Fruit fly (Drosophila melanogaster): ENCODE data around the gene PGRP-SA.
A peak's percentile ranks its signal among the peaks of the same experiment; 100 is the strongest.

The PGRP-SA gene

DNA sequence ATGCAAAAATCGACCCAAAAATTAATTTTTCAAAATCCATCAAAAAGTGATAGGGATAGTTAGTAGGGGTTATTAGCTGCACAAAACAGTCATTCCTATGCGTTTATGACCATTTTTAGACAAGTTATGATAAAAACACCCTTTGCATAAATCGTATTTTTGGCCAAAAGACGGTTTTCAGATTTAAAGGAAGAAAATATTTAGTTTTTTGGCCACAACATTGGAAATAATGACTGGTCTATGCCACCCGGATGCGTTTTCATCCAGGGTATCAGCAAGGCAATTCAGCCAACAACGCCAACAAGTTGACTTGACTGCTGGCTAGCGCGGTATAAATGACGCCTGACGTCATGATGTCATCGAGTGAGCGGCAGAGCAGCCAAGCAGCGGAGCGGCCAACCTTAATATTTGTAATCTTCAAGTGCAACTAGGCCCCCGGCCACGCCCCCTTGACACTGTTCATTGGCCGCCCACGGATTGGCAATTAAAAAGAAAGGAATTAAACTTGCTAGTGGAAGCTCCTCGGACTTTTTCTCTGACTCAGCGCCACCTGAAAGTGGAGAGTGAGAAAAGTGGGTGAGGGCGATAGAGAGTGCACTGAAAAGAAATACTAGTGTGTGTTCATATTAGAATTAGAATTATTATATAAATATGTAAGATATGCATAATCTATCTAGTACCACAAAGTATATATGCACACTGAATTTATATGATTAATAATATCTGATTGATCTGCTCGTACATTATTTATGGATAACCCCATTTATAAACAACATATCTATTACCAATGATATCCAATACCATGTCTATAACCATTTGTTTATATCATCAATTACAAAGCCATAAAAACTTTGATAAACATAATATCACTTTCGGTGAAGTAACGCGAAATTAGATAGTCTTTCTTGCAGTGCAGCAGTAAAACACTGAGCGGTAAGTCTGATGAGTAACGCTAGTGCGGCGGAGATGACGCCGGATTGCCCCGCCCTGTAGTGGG, 1.4 kb upstream of the PGRP-SA start (continued):
- TF ChIP-seq Abd-B (GFP tag; optimal IDR thresholded peaks at IDR 0.05), result no peak
- TF ChIP-seq usp (GFP tag; optimal IDR thresholded peaks at IDR 0.05), result no peak
- peak; percentile 84 for TF ChIP-seq rgr (GFP tag; optimal IDR thresholded peaks at IDR 0.05)
- TF ChIP-seq dmrt93B (GFP tag; optimal IDR thresholded peaks at IDR 0.05), result peak; percentile 61
- TF ChIP-seq N (GFP tag; optimal IDR thresholded peaks at IDR 0.05), result no peak
- no peak for TF ChIP-seq pan (optimal IDR thresholded peaks at IDR 0.05)
- TF ChIP-seq foxo (GFP tag; optimal IDR thresholded peaks at IDR 0.05), result peak in 1 of 2 experiments; percentile 85
- no peak for TF ChIP-seq GATAd (GFP tag; optimal IDR thresholded peaks at IDR 0.05)
- TF ChIP-seq OdsH (GFP tag; optimal IDR thresholded peaks at IDR 0.05), result peak; percentile 81
- peak; percentile 78 for TF ChIP-seq h (GFP tag; optimal IDR thresholded peaks at IDR 0.05)
- peak; percentile 54 for TF ChIP-seq sv (GFP tag; optimal IDR thresholded peaks at IDR 0.05)
- no peak for TF ChIP-seq brk (GFP tag; optimal IDR thresholded peaks at IDR 0.05)
- TF ChIP-seq Vsx2 (GFP tag; optimal IDR thresholded peaks at IDR 0.05; ENCODE audit: partially characterized antibody), result no peak
- TF ChIP-seq Jra (GFP tag; optimal IDR thresholded peaks at IDR 0.05), result no peak

DNA sequence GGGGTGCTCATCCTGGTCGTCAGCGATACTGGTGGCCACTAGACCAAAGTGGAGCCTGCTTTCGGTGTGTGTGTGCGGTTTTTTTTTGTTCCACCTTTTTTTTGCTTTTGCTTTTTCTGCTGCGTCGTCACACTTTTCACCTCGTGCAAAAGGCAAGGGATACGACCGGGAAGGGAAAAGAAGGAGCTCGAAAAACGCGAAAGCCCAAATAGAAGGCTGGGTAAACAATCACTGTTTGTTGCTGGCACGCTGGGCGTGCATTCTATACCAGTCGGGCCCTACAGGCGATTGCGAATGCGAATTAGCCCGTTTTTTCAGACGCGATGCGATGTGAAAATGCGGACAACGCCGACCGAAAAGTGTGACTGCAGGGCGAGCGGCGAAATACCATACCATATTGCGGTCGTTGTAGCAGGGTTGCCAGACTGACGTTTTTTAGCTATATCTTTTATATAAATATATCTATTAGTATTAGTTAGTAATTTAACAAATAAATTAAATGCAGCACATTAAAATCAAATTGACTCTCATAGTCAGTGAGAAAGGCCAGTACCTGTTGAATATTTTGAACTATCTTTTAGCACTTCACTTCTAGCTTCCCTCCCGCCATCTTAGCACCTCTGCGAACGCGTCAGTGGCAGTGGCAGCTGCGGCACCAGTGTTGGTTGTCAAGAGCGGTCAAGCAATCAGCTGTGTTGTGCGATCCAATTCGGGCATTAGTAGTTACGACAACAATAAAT, 8.7 kb downstream of the PGRP-SA start, which contains the start of the genes Polr2A and CG11699:
Polr2A (minus strand) TSS at position 371 of the 740 bp plus-strand sequence.
CG11699 (plus strand) TSS at position 666 of the 740 bp plus-strand sequence.
- TF ChIP-seq Mio (GFP tag; optimal IDR thresholded peaks at IDR 0.05) (no peak), dsf (GFP tag; optimal IDR thresholded peaks at IDR 0.05; ENCODE audit: borderline replicate concordance) (no peak), Hnf4 (GFP tag; optimal IDR thresholded peaks at IDR 0.05) (no peak), HLH106 (tag; optimal IDR thresholded peaks at IDR 0.05) (peak; percentile 74), rgr (GFP tag; optimal IDR thresholded peaks at IDR 0.05) (peak; percentile 64), CG32264 (GFP tag; optimal IDR thresholded peaks at IDR 0.05) (no peak), dmrt93B (GFP tag; optimal IDR thresholded peaks at IDR 0.05) (no peak), woc (GFP tag; optimal IDR thresholded peaks at IDR 0.05) (peak; percentile 65), pan (optimal IDR thresholded peaks at IDR 0.05) (no peak), Dif (GFP tag; optimal IDR thresholded peaks at IDR 0.05; ENCODE audit: partially characterized antibody) (no peak), sv (GFP tag; optimal IDR thresholded peaks at IDR 0.05) (no peak), OdsH (GFP tag; optimal IDR thresholded peaks at IDR 0.05) (peak; percentile 45), fru (GFP tag; optimal IDR thresholded peaks at IDR 0.05) (peak; percentile 50), CrebA (GFP tag; optimal IDR thresholded peaks at IDR 0.05; ENCODE audit: borderline replicate concordance) (no peak), dl (GFP tag; optimal IDR thresholded peaks at IDR 0.05; ENCODE audit: insufficient read depth in 1 of 2, partially characterized antibody in 2 of 2) (no peak), N (GFP tag; optimal IDR thresholded peaks at IDR 0.05) (no peak), sage (GFP tag; optimal IDR thresholded peaks at IDR 0.05) (no peak), Abd-B (GFP tag; optimal IDR thresholded peaks at IDR 0.05) (no peak), Hr78 (GFP tag; optimal IDR thresholded peaks at IDR 0.05) (no peak), h (GFP tag; optimal IDR thresholded peaks at IDR 0.05) (peak; percentile 51), Sp1 (GFP tag; optimal IDR thresholded peaks at IDR 0.05) (peak; percentile 75), brk (GFP tag; optimal IDR thresholded peaks at IDR 0.05) (no peak), Hr83 (GFP tag; optimal IDR thresholded peaks at IDR 0.05; ENCODE audit: poor library complexity, severe bottlenecking) (peak; percentile 14), ey (GFP tag; optimal IDR thresholded peaks at IDR 0.05) (no peak), br (GFP tag; optimal IDR thresholded peaks at IDR 0.05) (no peak), tai (GFP tag; optimal IDR thresholded peaks at IDR 0.05) (no peak), GATAd (GFP tag; optimal IDR thresholded peaks at IDR 0.05) (no peak), lola (GFP tag; optimal IDR thresholded peaks at IDR 0.05) (no peak), Myc (optimal IDR thresholded peaks at IDR 0.05) (peak; percentile 97), Vsx2 (GFP tag; optimal IDR thresholded peaks at IDR 0.05; ENCODE audit: partially characterized antibody) (no peak), Jra (GFP tag; optimal IDR thresholded peaks at IDR 0.05) (no peak), CG9705 (GFP tag; optimal IDR thresholded peaks at IDR 0.05) (peak; percentile 34), usp (GFP tag; optimal IDR thresholded peaks at IDR 0.05) (no peak), foxo (GFP tag; optimal IDR thresholded peaks at IDR 0.05) (peak in 1 of 2 experiments; percentile 87), Rel (GFP tag; optimal IDR thresholded peaks at IDR 0.05) (no peak), Rel (tag; optimal IDR thresholded peaks at IDR 0.05) (peak; percentile 47), Dfd (GFP tag; optimal IDR thresholded peaks at IDR 0.05) (no peak), jim (GFP tag; optimal IDR thresholded peaks at IDR 0.05) (no peak), psq (GFP tag; optimal IDR thresholded peaks at IDR 0.05) (peak; percentile 40)

All from whole organism, wandering third instar larva.